Fruit fly (Drosophila melanogaster) whole organism, embryonic: ENCODE results near the gene Scgalpha.

Source experiments
- ATbp ChIP-seq: fragments of 200-800 bp; sonication (Bioruptor generic); optimal IDR thresholded peaks from 2 replicates; lab custom pipeline; 2017; ENCODE audit warnings: missing biosample characterization, mild to moderate bottlenecking, missing genetic modification characterization, missing genetic modification reagents
- C15 ChIP-seq: fragments of 200-800 bp; sonication (Bioruptor generic); IDR thresholded peaks from 3 replicates; pipeline ENCODE4 v1.3.6; 2022; ENCODE audit warnings: missing biosample characterization, missing genetic modification characterization
- CG10274 ChIP-seq: fragments of 200-800 bp; sonication (Bioruptor generic); optimal IDR thresholded peaks from 3 replicates; lab custom pipeline; 2017; ENCODE audit warnings: missing biosample characterization, mild to moderate bottlenecking, missing genetic modification characterization
- CG10654 ChIP-seq: fragments of 200-800 bp; sonication (Bioruptor generic); optimal IDR thresholded peaks from 2 replicates; lab custom pipeline; 2016; ENCODE audit warnings: missing biosample characterization, missing genetic modification characterization
- CG11723 ChIP-seq: fragments of 200-800 bp; sonication (Bioruptor generic); optimal IDR thresholded peaks from 2 replicates; lab custom pipeline; 2017; ENCODE audit warnings: missing biosample characterization, mild to moderate bottlenecking, missing genetic modification characterization
- CG13775 ChIP-seq: fragments of 200-800 bp; sonication (Bioruptor generic); optimal IDR thresholded peaks from 3 replicates; lab custom pipeline; 2017; ENCODE audit warnings: missing biosample characterization, mild to moderate bottlenecking, missing genetic modification characterization
- CG14014 ChIP-seq: fragments of 200-800 bp; sonication (Bioruptor generic); IDR thresholded peaks from 2 replicates; pipeline ENCODE4 v1.3.6; 2022; ENCODE audit warnings: missing biosample characterization, missing genetic modification characterization
- CG15479 ChIP-seq: fragments of 200-800 bp; sonication (Bioruptor generic); optimal IDR thresholded peaks from 3 replicates; lab custom pipeline; 2019; ENCODE audit warnings: missing biosample characterization, mild to moderate bottlenecking, missing genetic modification characterization, moderate library complexity
- CG16863 ChIP-seq: fragments of 200-800 bp; sonication (Bioruptor generic); optimal IDR thresholded peaks from 3 replicates; lab custom pipeline; 2016; ENCODE audit warnings: missing biosample characterization, missing genetic modification characterization
- CG17802 ChIP-seq: fragments of 200-800 bp; sonication (Bioruptor generic); optimal IDR thresholded peaks from 2 replicates; lab custom pipeline; 2018; ENCODE audit warnings: missing biosample characterization, mild to moderate bottlenecking, missing genetic modification characterization, moderate library complexity
- CG17912 ChIP-seq: fragments of 200-800 bp; sonication (Bioruptor generic); optimal IDR thresholded peaks from 2 replicates; lab custom pipeline; 2018; ENCODE audit warnings: missing biosample characterization, mild to moderate bottlenecking, missing genetic modification characterization
- CG18619 ChIP-seq: fragments of 200-800 bp; sonication (Bioruptor generic); optimal IDR thresholded peaks from 3 replicates; lab custom pipeline; 2017; ENCODE audit warnings: missing biosample characterization, mild to moderate bottlenecking, missing genetic modification characterization
- CG2120 ChIP-seq: fragments of 200-800 bp; sonication (Bioruptor generic); optimal IDR thresholded peaks from 3 replicates; lab custom pipeline; 2016; ENCODE audit warnings: missing biosample characterization, missing genetic modification characterization
- CG2199 ChIP-seq: fragments of 200-800 bp; sonication (Bioruptor generic); IDR thresholded peaks from 3 replicates; pipeline ENCODE4 v1.3.6; 2022; ENCODE audit warnings: missing biosample characterization, missing genetic modification characterization
- CG2202 ChIP-seq: fragments of 200-800 bp; sonication (Bioruptor generic); optimal IDR thresholded peaks from 2 replicates; lab custom pipeline; 2018; ENCODE audit warnings: missing biosample characterization, mild to moderate bottlenecking, missing genetic modification characterization
- CG2678 ChIP-seq: fragments of 200-800 bp; sonication (Bioruptor generic); optimal IDR thresholded peaks from 3 replicates; lab custom pipeline; 2019; ENCODE audit warnings: missing biosample characterization, mild to moderate bottlenecking, missing genetic modification characterization, moderate library complexity
- CG2889 ChIP-seq: fragments of 200-800 bp; sonication (Bioruptor generic); IDR thresholded peaks from 3 replicates; pipeline ENCODE4 v1.3.6; 2022; ENCODE audit warnings: missing biosample characterization, missing genetic modification characterization
- CG34422 ChIP-seq: fragments of 200-800 bp; sonication (Bioruptor generic); IDR thresholded peaks from 3 replicates; pipeline ENCODE4 v1.3.6; 2022; ENCODE audit warnings: missing biosample characterization, missing genetic modification characterization
- CG4404 ChIP-seq: fragments of 200-800 bp; sonication (Bioruptor generic); IDR thresholded peaks from 2 replicates; pipeline ENCODE4 v1.3.6; 2022; ENCODE audit warnings: missing biosample characterization, missing genetic modification characterization
- CG7271 ChIP-seq: fragments of 200-800 bp; sonication (Bioruptor generic); optimal IDR thresholded peaks from 2 replicates; lab custom pipeline; 2018; ENCODE audit warnings: missing biosample characterization, mild to moderate bottlenecking, missing genetic modification characterization, moderate library complexity
- CkIIα-i1 ChIP-seq: fragments of 200-800 bp; sonication (Bioruptor generic); IDR thresholded peaks from 2 replicates; pipeline ENCODE4 v1.3.6; 2022; ENCODE audit warnings: missing biosample characterization, missing genetic modification characterization
- D ChIP-seq, 2 experiments: fragments of 200-800 bp in 1 of 2; fragments of >200 bp in 1 of 2; sonication (Bioruptor generic) in 1 of 2; optimal IDR thresholded peaks; 2 replicates in 1 of 2; 3 replicates in 1 of 2; lab custom pipeline; 2017; ENCODE audit warnings: mild to moderate bottlenecking in 1 of 2, missing biosample characterization in 1 of 2, missing genetic modification characterization in 1 of 2, missing genetic modification reagents in 1 of 2
- D19B ChIP-seq: fragments of 200-800 bp; sonication (Bioruptor generic); optimal IDR thresholded peaks from 2 replicates; lab custom pipeline; 2017; ENCODE audit warnings: missing biosample characterization, mild to moderate bottlenecking, missing genetic modification characterization
- Dip3 ChIP-seq: fragments of 200-800 bp; sonication (Bioruptor generic); optimal IDR thresholded peaks from 3 replicates; lab custom pipeline; 2016; ENCODE audit warnings: missing biosample characterization, missing genetic modification characterization
- Elba2 ChIP-seq: fragments of 200-800 bp; sonication (Bioruptor generic); optimal IDR thresholded peaks from 3 replicates; lab custom pipeline; 2016; ENCODE audit warnings: missing biosample characterization, missing genetic modification characterization
- Fer2 ChIP-seq: fragments of 200-800 bp; sonication (Bioruptor generic); optimal IDR thresholded peaks from 2 replicates; lab custom pipeline; 2018; ENCODE audit warnings: missing biosample characterization, mild to moderate bottlenecking, missing genetic modification characterization, moderate library complexity
- GATAe ChIP-seq: fragments of 200-800 bp; sonication (Bioruptor generic); conservative IDR thresholded peaks from 2 replicates; pipeline ENCODE4 v1.3.6; 2022; ENCODE audit warnings: missing biosample characterization, missing genetic modification characterization
- Hsf ChIP-seq: fragments of 200-800 bp; sonication (Bioruptor generic); optimal IDR thresholded peaks from 3 replicates; lab custom pipeline; 2016; ENCODE audit warnings: missing biosample characterization, missing genetic modification characterization
- Lhr ChIP-seq: fragments of 200-800 bp; sonication (Bioruptor generic); optimal IDR thresholded peaks from 3 replicates; lab custom pipeline; 2017; ENCODE audit warnings: mild to moderate bottlenecking, missing biosample characterization, missing genetic modification reagents, missing genetic modification characterization
- Pdp1 ChIP-seq, 2 experiments: fragments of 200-800 bp; sonication (Bioruptor generic); optimal IDR thresholded peaks; 3 replicates each; lab custom pipeline; 2016; ENCODE audit warnings: missing biosample characterization in 2 of 2, missing genetic modification characterization in 2 of 2, mild to moderate bottlenecking in 1 of 2, moderate library complexity in 1 of 2
- Sry-δ ChIP-seq: fragments of 200-800 bp; sonication (Bioruptor generic); optimal IDR thresholded peaks from 2 replicates; lab custom pipeline; 2016; ENCODE audit warnings: missing biosample characterization, missing genetic modification characterization
- chif ChIP-seq, 2 experiments: fragments of 200-800 bp; sonication (Bioruptor generic); optimal IDR thresholded peaks; 3 replicates each; lab custom pipeline; 2016; ENCODE audit warnings: missing biosample characterization in 2 of 2, missing genetic modification characterization in 2 of 2
- danr ChIP-seq: fragments of 200-800 bp; sonication (Bioruptor generic); IDR thresholded peaks from 2 replicates; pipeline ENCODE4 v1.3.6; 2022; ENCODE audit warnings: missing biosample characterization, missing genetic modification characterization
- disco-r ChIP-seq: fragments of 200-800 bp; sonication (Bioruptor generic); optimal IDR thresholded peaks from 2 replicates; lab custom pipeline; 2016; ENCODE audit warnings: missing biosample characterization, missing genetic modification characterization
- dpn ChIP-seq, 2 experiments: fragments of 200-800 bp; sonication (Bioruptor generic); optimal IDR thresholded peaks; 3 replicates each; lab custom pipeline; 2016; ENCODE audit warnings: missing biosample characterization in 2 of 2, missing genetic modification characterization in 2 of 2
- esg ChIP-seq: fragments of 200-800 bp; sonication (Bioruptor generic); conservative IDR thresholded peaks from 2 replicates; pipeline ENCODE4 v1.3.6; 2022; ENCODE audit warnings: missing biosample characterization, missing genetic modification characterization
- jing ChIP-seq: fragments of 200-800 bp; sonication (Bioruptor generic); optimal IDR thresholded peaks from 2 replicates; lab custom pipeline; 2018; ENCODE audit warnings: missing biosample characterization, mild to moderate bottlenecking, missing genetic modification characterization
- lilli ChIP-seq: fragments of 200-800 bp; sonication (Bioruptor generic); optimal IDR thresholded peaks from 3 replicates; lab custom pipeline; 2016; ENCODE audit warnings: missing biosample characterization, missing genetic modification characterization
- luna ChIP-seq: fragments of 200-800 bp; sonication (Bioruptor generic); optimal IDR thresholded peaks from 2 replicates; lab custom pipeline; 2016; ENCODE audit warnings: missing biosample characterization, missing genetic modification characterization
- mld ChIP-seq: fragments of 200-800 bp; sonication (Bioruptor generic); IDR thresholded peaks from 3 replicates; pipeline ENCODE4 v1.3.6; 2022; ENCODE audit warnings: missing biosample characterization, missing genetic modification characterization; ENCODE audit not compliant: partially characterized antibody
- oc ChIP-seq: fragments of 200-800 bp; sonication (Bioruptor generic); optimal IDR thresholded peaks from 2 replicates; lab custom pipeline; 2018; ENCODE audit warnings: missing biosample characterization, mild to moderate bottlenecking, missing genetic modification characterization, moderate library complexity
- pan ChIP-seq, 4 experiments: fragments of >200 bp in 3 of 4; fragments of 200-800 bp in 1 of 4; sonication (Bioruptor generic) in 1 of 4; optimal IDR thresholded peaks in 3 of 4; IDR thresholded peaks in 1 of 4; 2 replicates each; pipeline versions ENCODE4 v1.3.6 to Lab custom; 2017 to 2022; ENCODE audit warnings: missing biosample characterization in 2 of 4, missing genetic modification characterization in 2 of 4, mixed read lengths in 1 of 4
- pho ChIP-seq: fragments of 200-800 bp; sonication (Bioruptor generic); optimal IDR thresholded peaks from 2 replicates; lab custom pipeline; 2016; ENCODE audit warnings: missing biosample characterization, missing genetic modification characterization
- phol ChIP-seq: fragments of 200-800 bp; sonication (Bioruptor generic); optimal IDR thresholded peaks from 3 replicates; lab custom pipeline; 2018; ENCODE audit warnings: missing biosample characterization, mild to moderate bottlenecking, missing genetic modification characterization, moderate library complexity
- prd ChIP-seq, 3 experiments: fragments of >200 bp in 2 of 3; fragments of 200-800 bp in 1 of 3; sonication (Bioruptor generic) in 1 of 3; optimal IDR thresholded peaks in 2 of 3; IDR thresholded peaks in 1 of 3; 2 replicates in 2 of 3; 3 replicates in 1 of 3; pipeline versions ENCODE4 v1.3.6 to Lab custom; 2017 to 2022; ENCODE audit warnings: missing biosample characterization in 1 of 3, missing genetic modification characterization in 1 of 3
- seq ChIP-seq: fragments of 200-800 bp; sonication (Bioruptor generic); IDR thresholded peaks from 2 replicates; pipeline ENCODE4 v1.3.6; 2022; ENCODE audit warnings: missing biosample characterization, missing genetic modification characterization
- tap ChIP-seq: fragments of 200-800 bp; optimal IDR thresholded peaks from 3 replicates; lab custom pipeline; 2019; ENCODE audit warnings: missing biosample characterization, mild to moderate bottlenecking, missing genetic modification characterization, moderate library complexity

The Scgalpha gene

DNA sequence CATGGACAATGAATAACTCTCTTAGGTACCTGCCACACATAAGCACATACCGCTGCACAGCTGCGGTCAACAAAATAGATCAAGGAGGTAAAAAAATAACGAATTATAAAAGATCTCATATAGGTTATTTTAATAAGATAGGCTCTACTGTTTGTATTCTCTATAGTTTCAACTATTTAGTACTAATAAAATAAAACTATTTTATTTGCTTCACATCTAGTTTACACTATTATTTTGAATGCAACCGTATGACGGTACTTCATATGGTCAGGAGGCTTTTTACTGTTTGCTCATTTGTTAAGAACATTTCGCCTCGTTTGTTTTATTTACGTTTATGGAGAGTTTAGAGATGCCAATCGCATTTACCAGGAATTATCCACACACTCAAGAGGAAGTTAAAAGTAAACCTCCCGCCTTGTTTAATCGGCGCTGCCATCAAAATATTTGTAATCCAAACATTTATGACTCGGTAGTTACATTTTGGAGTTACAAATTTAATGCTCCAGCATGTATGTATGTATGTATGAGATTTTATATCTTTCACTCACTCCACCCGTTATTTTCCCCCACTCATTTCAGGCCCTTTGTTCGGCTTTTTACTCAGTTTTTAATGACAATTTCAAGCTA is 28.2 kb upstream of the Scgalpha start (continued):
- TF ChIP-seq Hsf (peak; percentile 67), CG34422 (GFP tag; lab: Robert Waterston, UW) (0 out of 3 replicates have a peak, but pooled peaks have one; percentile 41), dpn (GFP tag; optimal IDR thresholded peaks at IDR 0.05; lab: Kevin White, UChicago) (peak in 1 of 2 experiments; percentile 47), CkIIα-i1 (GFP tag; lab: Robert Waterston, UW) (no peak), CG2678 (tag; lab: Kevin White, UChicago) (peak; percentile 75), CG18619 (GFP tag; lab: Kevin White, UChicago) (peak; percentile 40), oc (tag; lab: Kevin White, UChicago) (peak; percentile 38), CG15479 (GFP tag; lab: Kevin White, UChicago) (peak; percentile 85), CG4404 (peak; percentile 68), pho (GFP tag; lab: Kevin White, UChicago) (peak; percentile 7), CG16863 (GFP tag; lab: Kevin White, UChicago) (peak; percentile 6), Dip3 (GFP tag; lab: Kevin White, UChicago) (no peak), CG2120 (GFP tag; lab: Kevin White, UChicago) (peak; percentile 1), CG14014 (GFP tag; lab: Robert Waterston, UW) (peak; percentile 36; the same call in 1 of the 2 replicates), lilli (GFP tag; lab: Kevin White, UChicago) (peak; percentile 31), mld (no peak), CG2199 (GFP tag; lab: Robert Waterston, UW) (peak; percentile 56; the same call in 1 of the 3 replicates), jing (GFP tag; lab: Kevin White, UChicago) (peak; percentile 12), pan (optimal IDR thresholded peaks at IDR 0.05; lab: Kevin White, UChicago) (no peak), pan (GFP tag; optimal IDR thresholded peaks at IDR 0.05 in 1 of 2, IDR thresholded peaks at IDR 0.05 in 1 of 2) (peak in 1 of 2 experiments; percentile 59), CG17802 (tag; lab: Kevin White, UChicago) (peak; percentile 29), Sry-δ (GFP tag; lab: Kevin White, UChicago) (no peak), CG10654 (GFP tag; lab: Kevin White, UChicago) (peak; percentile 26), CG11723 (peak; percentile 14), CG13775 (peak; percentile 60), chif (GFP tag; optimal IDR thresholded peaks at IDR 0.05; lab: Kevin White, UChicago) (peak; percentile 46 to 68), C15 (no peak), CG10274 (GFP tag; lab: Kevin White, UChicago) (no peak), Lhr (GFP tag; lab: Kevin White, UChicago) (peak; percentile 19), disco-r (GFP tag; lab: Kevin White, UChicago) (peak; percentile 14), CG2202 (tag; lab: Kevin White, UChicago) (peak; percentile 36), D19B (GFP tag; lab: Kevin White, UChicago) (peak; percentile 21), D (optimal IDR thresholded peaks at IDR 0.05; lab: Kevin White, UChicago) (no peak), D (GFP tag; optimal IDR thresholded peaks at IDR 0.05; lab: Kevin White, UChicago) (peak; percentile 61), ATbp (GFP tag; lab: Kevin White, UChicago) (peak; percentile 42), CG17912 (GFP tag; lab: Kevin White, UChicago) (no peak), phol (tag; lab: Kevin White, UChicago) (peak; percentile 78), seq (GFP tag; lab: Robert Waterston, UW) (peak; percentile 72), Pdp1 (GFP tag; optimal IDR thresholded peaks at IDR 0.05; lab: Kevin White, UChicago) (no peak), CG7271 (tag; lab: Kevin White, UChicago) (peak; percentile 85), CG2889 (peak; percentile 26; the same call in 1 of the 3 replicates), esg (GFP tag; lab: Robert Waterston, UW) (peak; percentile 26; the same call in 1 of the 2 replicates), Elba2 (GFP tag; lab: Kevin White, UChicago) (no peak), GATAe (GFP tag; lab: Robert Waterston, UW) (no peak), luna (GFP tag; lab: Kevin White, UChicago) (no peak), danr (peak; percentile 33; the same call in 1 of the 2 replicates), tap (peak; percentile 63), prd (optimal IDR thresholded peaks at IDR 0.05; lab: Kevin White, UChicago) (no peak), prd (GFP tag; IDR thresholded peaks at IDR 0.05; lab: Robert Waterston, UW) (peak; percentile 89), Fer2 (no peak)
